Fruit fly (Drosophila melanogaster): Measurements from ENCODE around the gene CG18284.

The CG18284 gene

DNA sequence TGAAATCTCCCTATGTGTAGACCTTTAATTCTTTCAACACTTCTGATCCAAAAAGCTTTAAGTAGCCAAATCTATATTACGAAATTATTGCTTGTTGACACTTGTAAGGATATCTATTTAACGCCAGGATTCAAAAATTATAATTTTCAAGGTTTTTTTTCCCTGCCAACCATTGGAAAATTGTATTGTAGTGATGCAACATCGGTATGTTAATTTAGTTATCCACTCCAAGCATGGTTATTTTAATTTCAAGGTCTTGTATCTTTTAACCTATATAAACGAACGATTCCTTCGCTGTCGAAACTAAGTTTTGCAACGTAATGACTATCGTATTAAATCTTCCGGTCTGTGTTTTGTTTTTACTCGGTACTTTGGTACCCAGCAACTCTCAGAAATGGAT, 2.3 kb downstream of the CG18284 start, which contains the start of gene CG17097 (continued):
- no peak for TF ChIP-seq zf30C (GFP tag; optimal IDR thresholded peaks at IDR 0.05)
- TF ChIP-seq Trl (optimal IDR thresholded peaks at IDR 0.05): no peak
- TF ChIP-seq Trl (GFP tag; optimal IDR thresholded peaks at IDR 0.05): no peak
- no peak for TF ChIP-seq CG11504 (tag; optimal IDR thresholded peaks at IDR 0.05)
- no peak for TF ChIP-seq CG14965 (GFP tag; optimal IDR thresholded peaks at IDR 0.05; ENCODE audit: borderline replicate concordance)

DNA sequence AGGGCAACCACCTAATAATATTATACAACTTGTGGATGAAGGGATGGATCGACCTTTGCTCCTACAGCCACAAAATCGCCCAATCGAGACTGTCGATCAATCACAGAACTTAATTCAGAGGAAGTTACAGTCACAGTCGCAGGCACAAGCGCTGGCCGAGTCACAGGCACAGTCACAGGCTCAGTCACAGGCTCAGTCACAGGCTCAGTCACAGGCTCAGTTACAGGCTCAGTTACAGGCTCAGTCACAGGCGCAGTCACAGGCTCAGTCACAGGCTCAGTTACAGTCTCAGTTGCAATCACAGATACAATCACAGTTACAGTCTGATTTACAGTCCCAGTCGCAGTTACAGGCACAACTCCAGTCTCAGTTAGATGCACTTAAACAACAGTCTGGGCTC, 3.0 kb downstream of the CG18284 start:
- peak; percentile 52 for TF ChIP-seq Elba2 (GFP tag; optimal IDR thresholded peaks at IDR 0.05)
- no peak for TF ChIP-seq dpn (GFP tag; optimal IDR thresholded peaks at IDR 0.05)
- no peak for TF ChIP-seq Doc3 (GFP tag; IDR thresholded peaks at IDR 0.05; ENCODE audit: partially characterized antibody)
- TF ChIP-seq stwl (tag; optimal IDR thresholded peaks at IDR 0.05): peak; percentile 6
- peak; percentile 80 for TF ChIP-seq CG3995 (GFP tag; optimal IDR thresholded peaks at IDR 0.05)
- TF ChIP-seq shn (GFP tag; optimal IDR thresholded peaks at IDR 0.05): no peak
- no peak for TF ChIP-seq NK7.1 (GFP tag; optimal IDR thresholded peaks at IDR 0.05)
- no peak for TF ChIP-seq CG6654 (GFP tag; optimal IDR thresholded peaks at IDR 0.05)
- no peak for TF ChIP-seq gsb (GFP tag; IDR thresholded peaks at IDR 0.05)
- peak in 1 of 2 experiments; percentile 77 for TF ChIP-seq insv (GFP tag; optimal IDR thresholded peaks at IDR 0.05)
- no peak for TF ChIP-seq sisA (GFP tag; IDR thresholded peaks at IDR 0.05)
- no peak for TF ChIP-seq fd96Cb (tag; optimal IDR thresholded peaks at IDR 0.05)
- no peak for TF ChIP-seq corto (GFP tag; optimal IDR thresholded peaks at IDR 0.05)
- TF ChIP-seq CG15514 (GFP tag; optimal IDR thresholded peaks at IDR 0.05): no peak
- TF ChIP-seq tll (GFP tag; optimal IDR thresholded peaks at IDR 0.05): no peak
- TF ChIP-seq crc (GFP tag; optimal IDR thresholded peaks at IDR 0.05): no peak
- 0 out of 2 replicates have a peak, but pooled peaks have one; percentile 13 for TF ChIP-seq CG10959 (GFP tag; IDR thresholded peaks at IDR 0.05)
- no peak for TF ChIP-seq ranshi (GFP tag; IDR thresholded peaks at IDR 0.05)
- no peak for TF ChIP-seq CG4282 (GFP tag; optimal IDR thresholded peaks at IDR 0.05)
- TF ChIP-seq CG31441 (GFP tag; IDR thresholded peaks at IDR 0.05): peak; percentile 59; the same call in 1 of the 2 replicates
- TF ChIP-seq Hey (tag; optimal IDR thresholded peaks at IDR 0.05): no peak
- no peak for TF ChIP-seq CG14965 (GFP tag; optimal IDR thresholded peaks at IDR 0.05; ENCODE audit: borderline replicate concordance)
- TF ChIP-seq CG17829 (tag; optimal IDR thresholded peaks at IDR 0.05): no peak
- TF ChIP-seq sd (tag; optimal IDR thresholded peaks at IDR 0.05): no peak
- TF ChIP-seq CG9932 (GFP tag; IDR thresholded peaks at IDR 0.05): no peak
- no peak for TF ChIP-seq sim (GFP tag; IDR thresholded peaks at IDR 0.05)

DNA sequence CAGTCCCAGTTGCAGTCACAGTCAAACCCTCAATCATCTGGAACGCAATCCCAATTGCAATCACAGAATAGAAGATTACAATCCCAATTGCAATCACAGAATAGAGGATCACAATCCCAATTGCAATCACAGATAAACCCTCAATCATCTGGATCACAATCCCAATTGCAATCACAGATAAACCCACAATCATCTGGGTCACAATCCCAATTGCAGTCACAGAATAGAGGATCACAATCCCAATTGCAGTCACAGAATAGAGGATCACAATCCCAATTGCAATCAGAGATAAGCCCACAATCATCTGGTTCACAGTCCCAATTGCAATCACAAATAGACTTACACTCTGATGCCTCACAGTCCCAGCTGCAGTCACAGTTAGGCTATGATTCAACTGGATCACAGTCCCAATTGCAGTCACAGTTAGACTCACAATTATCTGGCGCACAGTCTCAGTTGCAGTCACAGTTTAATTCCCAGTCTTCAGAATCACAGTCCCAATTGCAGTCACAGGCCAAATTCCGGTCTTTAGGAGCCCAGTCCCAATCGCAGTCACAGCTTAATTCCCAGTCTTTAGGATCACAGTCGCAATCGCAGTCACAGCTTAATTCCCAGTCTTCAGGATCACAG, 4.1 kb downstream of the CG18284 start:
- TF ChIP-seq BEAF-32 (GFP tag; optimal IDR thresholded peaks at IDR 0.05) (no peak), CG33213 (GFP tag; optimal IDR thresholded peaks at IDR 0.05) (no peak), CG13894 (tag; optimal IDR thresholded peaks at IDR 0.05) (no peak), Antp (GFP tag; optimal IDR thresholded peaks at IDR 0.05) (no peak), CG7556 (GFP tag; optimal IDR thresholded peaks at IDR 0.05) (no peak), CG6813 (GFP tag; optimal IDR thresholded peaks at IDR 0.05) (no peak), Chrac-16 (GFP tag; optimal IDR thresholded peaks at IDR 0.05) (no peak), CG7839 (tag; optimal IDR thresholded peaks at IDR 0.05) (no peak), hkb (optimal IDR thresholded peaks at IDR 0.05) (no peak), hkb (GFP tag; IDR thresholded peaks at IDR 0.05) (no peak), CG10267 (tag; optimal IDR thresholded peaks at IDR 0.05) (no peak), sob (GFP tag; IDR thresholded peaks at IDR 0.05) (no peak), Taf1 (GFP tag; IDR thresholded peaks at IDR 0.05) (no peak), CG8388 (GFP tag; optimal IDR thresholded peaks at IDR 0.05) (no peak), nmo (GFP tag; optimal IDR thresholded peaks at IDR 0.05) (no peak), CG3281 (GFP tag; optimal IDR thresholded peaks at IDR 0.05) (no peak), zen (tag; optimal IDR thresholded peaks at IDR 0.05) (peak; percentile 41), ase (GFP tag; IDR thresholded peaks at IDR 0.05) (no peak), cg (GFP tag; optimal IDR thresholded peaks at IDR 0.05) (no peak), insv (GFP tag; optimal IDR thresholded peaks at IDR 0.05) (peak in 1 of 2 experiments; percentile 91)
